Fruit fly (Drosophila melanogaster): ENCODE results near the gene CG10748.

DNA sequence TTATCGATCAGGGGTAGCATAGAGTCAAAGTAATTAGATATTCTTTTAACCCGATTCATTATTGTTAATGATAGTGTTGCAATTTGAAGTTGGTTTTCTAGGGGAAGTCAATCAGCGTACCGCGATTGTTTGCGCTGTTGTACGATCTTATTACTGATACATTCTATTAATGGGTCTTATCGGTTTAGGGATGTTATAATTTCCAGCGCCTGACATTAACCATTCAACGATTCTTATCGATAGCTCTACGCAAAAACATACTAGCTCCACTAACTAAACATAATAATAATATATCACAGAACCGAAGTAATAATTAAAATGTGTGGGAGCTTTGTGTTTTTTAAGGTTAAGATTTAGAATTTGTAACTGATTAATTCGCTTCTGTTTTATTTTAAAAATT is 39.4 kb upstream of the CG10748 start, which contains the start of gene Cul6:
- no peak for TF ChIP-seq CG9948 (tag; optimal IDR thresholded peaks at IDR 0.05)
- no peak for TF ChIP-seq CG15710 (tag; optimal IDR thresholded peaks at IDR 0.05)

Measured in whole organism, pupa.